Worm (Caenorhabditis elegans) whole organism, L2 larva: ENCODE data around the gene srab-11.

ENCODE experiments used
- F13H6.1 ChIP-seq: sonication (generic microtip); optimal IDR thresholded peaks from 2 replicates; lab custom pipeline; 2016; ENCODE audit warnings: missing genetic modification characterization, missing compliant biosample characterization
- R02D3.7 ChIP-seq: fragments of 150-350 bp; optimal IDR thresholded peaks from 2 replicates; lab custom pipeline; 2014; ENCODE audit warnings: missing biosample characterization, missing genetic modification characterization
- ZK546.5 ChIP-seq: sonication (generic microtip); optimal IDR thresholded peaks from 2 replicates; lab custom pipeline; 2017; ENCODE audit warnings: missing biosample characterization, missing genetic modification characterization
- aly-2 ChIP-seq: fragments of 150-350 bp; optimal IDR thresholded peaks from 2 replicates; lab custom pipeline; 2014; ENCODE audit warnings: missing biosample characterization, missing genetic modification characterization
- ama-1 ChIP-seq: fragments of 150-350 bp; optimal IDR thresholded peaks from 2 replicates; lab custom pipeline; 2018; ENCODE audit warnings: inconsistent platforms
- blmp-1 ChIP-seq: sonication (generic microtip); optimal IDR thresholded peaks from 2 replicates; lab custom pipeline; 2017; ENCODE audit warnings: missing genetic modification characterization, mild to moderate bottlenecking, missing compliant biosample characterization, antibody characterized with exemption, moderate library complexity; ENCODE audit not compliant: insufficient read depth
- ceh-16 ChIP-seq: fragments of 150-350 bp; optimal IDR thresholded peaks from 2 replicates; lab custom pipeline; 2014; ENCODE audit warnings: missing biosample characterization, missing genetic modification characterization
- ceh-82 ChIP-seq: fragments of 150-350 bp; optimal IDR thresholded peaks from 2 replicates; lab custom pipeline; 2014; ENCODE audit warnings: missing biosample characterization, missing genetic modification characterization
- crh-2 ChIP-seq: sonication (generic microtip); optimal IDR thresholded peaks from 2 replicates; lab custom pipeline; 2017; ENCODE audit warnings: missing biosample characterization, missing genetic modification characterization
- dmd-4 ChIP-seq: sonication (generic microtip); optimal IDR thresholded peaks from 2 replicates; lab custom pipeline; 2017; ENCODE audit warnings: missing biosample characterization, missing genetic modification characterization
- egl-27 ChIP-seq: sonication (generic microtip); optimal IDR thresholded peaks from 3 replicates; lab custom pipeline; 2017; ENCODE audit warnings: missing biosample characterization, missing genetic modification reagents, missing genetic modification characterization
- elt-1 ChIP-seq: fragments of 150-350 bp; optimal IDR thresholded peaks from 2 replicates; lab custom pipeline; 2014; ENCODE audit warnings: missing biosample characterization, missing genetic modification characterization
- elt-3 ChIP-seq: sonication (generic microtip); optimal IDR thresholded peaks from 2 replicates; lab custom pipeline; 2017; ENCODE audit warnings: missing biosample characterization, missing genetic modification characterization
- fos-1 ChIP-seq: fragments of 150-350 bp; optimal IDR thresholded peaks from 2 replicates; lab custom pipeline; 2014; ENCODE audit warnings: missing biosample characterization, missing genetic modification characterization
- gmeb-1 ChIP-seq: fragments of 150-350 bp; optimal IDR thresholded peaks from 2 replicates; lab custom pipeline; 2014; ENCODE audit warnings: missing biosample characterization, missing genetic modification characterization
- lin-11 ChIP-seq: fragments of 150-350 bp; sonication (generic microtip); optimal IDR thresholded peaks from 2 replicates; lab custom pipeline; 2014; ENCODE audit warnings: missing biosample characterization, missing genetic modification characterization, inconsistent platforms, mixed read lengths
- lin-13 ChIP-seq: fragments of 150-350 bp; optimal IDR thresholded peaks from 2 replicates; lab custom pipeline; 2014; ENCODE audit warnings: missing biosample characterization, missing genetic modification reagents, missing genetic modification characterization
- lin-39 ChIP-seq: fragments of 150-350 bp; optimal IDR thresholded peaks from 2 replicates; lab custom pipeline; 2014; ENCODE audit warnings: missing biosample characterization, missing genetic modification reagents, missing genetic modification characterization
- lsy-2 ChIP-seq, 2 experiments: fragments of 150-350 bp in 1 of 2; sonication (generic microtip) in 1 of 2; optimal IDR thresholded peaks; 2 replicates each; lab custom pipeline; 2014 to 2017; ENCODE audit warnings: missing biosample characterization in 2 of 2, missing genetic modification characterization in 2 of 2
- mab-5 ChIP-seq: fragments of 150-350 bp; optimal IDR thresholded peaks from 2 replicates; lab custom pipeline; 2014; ENCODE audit warnings: missing biosample characterization, missing genetic modification characterization
- mbf-1 ChIP-seq: sonication (generic microtip); optimal IDR thresholded peaks from 2 replicates; lab custom pipeline; 2017; ENCODE audit warnings: missing biosample characterization, missing genetic modification characterization
- nhr-10 ChIP-seq: sonication (generic microtip); optimal IDR thresholded peaks from 2 replicates; lab custom pipeline; 2017; ENCODE audit warnings: missing biosample characterization, missing genetic modification characterization
- nhr-11 ChIP-seq: fragments of 150-350 bp; optimal IDR thresholded peaks from 2 replicates; lab custom pipeline; 2014; ENCODE audit warnings: missing biosample characterization, missing genetic modification characterization
- nhr-12 ChIP-seq: fragments of 150-350 bp; optimal IDR thresholded peaks from 2 replicates; lab custom pipeline; 2014; ENCODE audit warnings: missing biosample characterization, missing genetic modification characterization
- nhr-21 ChIP-seq: fragments of 150-350 bp; optimal IDR thresholded peaks from 2 replicates; lab custom pipeline; 2014; ENCODE audit warnings: missing biosample characterization, missing genetic modification characterization
- nhr-23 ChIP-seq: fragments of 150-350 bp; optimal IDR thresholded peaks from 2 replicates; lab custom pipeline; 2014; ENCODE audit warnings: missing biosample characterization, missing genetic modification reagents, missing genetic modification characterization
- nhr-237 ChIP-seq: fragments of 150-350 bp; optimal IDR thresholded peaks from 2 replicates; lab custom pipeline; 2014; ENCODE audit warnings: missing biosample characterization, missing genetic modification characterization
- nhr-25 ChIP-seq: fragments of 150-350 bp; sonication (generic microtip); optimal IDR thresholded peaks from 3 replicates; lab custom pipeline; 2014; ENCODE audit warnings: missing biosample characterization, missing genetic modification characterization
- nhr-6 ChIP-seq: fragments of 150-350 bp; optimal IDR thresholded peaks from 2 replicates; lab custom pipeline; 2014; ENCODE audit warnings: missing biosample characterization, missing genetic modification characterization
- peb-1 ChIP-seq: fragments of 150-350 bp; optimal IDR thresholded peaks from 2 replicates; lab custom pipeline; 2014; ENCODE audit warnings: missing biosample characterization, missing genetic modification characterization
- sem-4 ChIP-seq: fragments of 150-350 bp; optimal IDR thresholded peaks from 2 replicates; lab custom pipeline; 2014; ENCODE audit warnings: missing biosample characterization, missing genetic modification reagents, missing genetic modification characterization
- skn-1 ChIP-seq: sonication (generic microtip); optimal IDR thresholded peaks from 2 replicates; lab custom pipeline; 2017; ENCODE audit warnings: missing biosample characterization, missing genetic modification characterization
- sma-9 ChIP-seq, 2 experiments: fragments of 150-350 bp in 1 of 2; sonication (generic microtip) in 1 of 2; optimal IDR thresholded peaks; 2 replicates each; lab custom pipeline; 2014 to 2016; ENCODE audit warnings: missing genetic modification characterization in 2 of 2, mild to moderate bottlenecking in 1 of 2, missing biosample characterization in 1 of 2, missing compliant biosample characterization in 1 of 2, missing genetic modification reagents in 1 of 2, moderate library complexity in 1 of 2
- snpc-4 ChIP-seq: fragments of 150-350 bp; optimal IDR thresholded peaks from 2 replicates; lab custom pipeline; 2014; ENCODE audit warnings: missing biosample characterization, missing genetic modification characterization
- unc-39 ChIP-seq: fragments of 150-350 bp; optimal IDR thresholded peaks from 2 replicates; lab custom pipeline; 2014; ENCODE audit warnings: missing biosample characterization, missing genetic modification characterization
- unc-55 ChIP-seq: fragments of 150-350 bp; sonication (generic microtip); optimal IDR thresholded peaks from 3 replicates; lab custom pipeline; 2014; ENCODE audit warnings: missing biosample characterization, missing genetic modification reagents, missing genetic modification characterization
- unc-62 ChIP-seq: fragments of 150-350 bp; optimal IDR thresholded peaks from 2 replicates; lab custom pipeline; 2014; ENCODE audit warnings: missing biosample characterization, missing genetic modification reagents, missing genetic modification characterization
- ztf-11 ChIP-seq: sonication (generic microtip); optimal IDR thresholded peaks from 2 replicates; lab custom pipeline; 2017; ENCODE audit warnings: missing biosample characterization, missing genetic modification characterization
- ztf-4 ChIP-seq: fragments of 150-350 bp; optimal IDR thresholded peaks from 2 replicates; lab custom pipeline; 2014; ENCODE audit warnings: missing biosample characterization, missing genetic modification characterization

Gene srab-11

DNA sequence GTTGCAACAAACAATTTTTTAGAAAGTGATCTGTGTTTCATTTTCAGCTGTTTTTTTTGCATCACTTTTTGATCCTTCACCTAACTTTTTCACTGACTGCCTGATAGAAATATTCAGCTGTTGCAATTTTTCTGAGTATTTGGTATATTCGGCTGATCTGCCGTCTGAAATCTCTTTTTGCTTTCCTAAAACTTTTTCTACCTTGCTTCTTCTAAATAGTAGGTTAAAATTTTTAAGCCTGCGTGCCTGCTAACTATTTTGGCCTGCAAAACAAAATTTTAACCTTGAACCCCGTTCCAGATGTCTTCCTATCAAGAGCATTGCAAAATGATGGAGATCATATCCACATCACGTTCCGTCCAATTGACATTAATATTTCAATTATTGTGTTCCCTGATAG is 29.3 kb upstream of the srab-11 start, which contains the start of gene srab-8:
srab-8 (plus strand) TSS at position 301 of the 400 bp plus-strand sequence.
- TF ChIP-seq ztf-11 (tag; lab: Kevin White, UChicago): no peak
- no peak for TF ChIP-seq crh-2
- TF ChIP-seq skn-1 (tag; lab: Kevin White, UChicago): no peak
- no peak for TF ChIP-seq lsy-2 (tag; optimal IDR thresholded peaks at IDR 0.05; lab: Kevin White, UChicago)
- no peak for TF ChIP-seq nhr-12
- no peak for TF ChIP-seq peb-1 (tag; lab: Kevin White, UChicago)
- TF ChIP-seq dmd-4 (tag; lab: Kevin White, UChicago): no peak
- no peak for TF ChIP-seq ZK546.5 (tag; lab: Kevin White, UChicago)
- no peak for TF ChIP-seq lin-39 (tag; lab: Kevin White, UChicago)
- TF ChIP-seq fos-1 (tag; lab: Kevin White, UChicago): no peak

ce11 chrV:3171625-3172024 is 24.8 kb upstream of the srab-11 start:
- no peak for TF ChIP-seq elt-1 (tag; lab: Kevin White, UChicago)
- TF ChIP-seq nhr-25 (tag; lab: Kevin White, UChicago): no peak
- no peak for TF ChIP-seq lin-39 (tag; lab: Kevin White, UChicago)
- TF ChIP-seq nhr-11 (tag; lab: Kevin White, UChicago): no peak
- TF ChIP-seq nhr-21 (tag; lab: Kevin White, UChicago): no peak
- TF ChIP-seq snpc-4 (tag; lab: Kevin White, UChicago): no peak
- no peak for TF ChIP-seq aly-2
- TF ChIP-seq ZK546.5 (tag; lab: Kevin White, UChicago): no peak
- no peak for TF ChIP-seq sma-9 (GFP tag; optimal IDR thresholded peaks at IDR 0.05; lab: Kevin White, UChicago)
- no peak for TF ChIP-seq sma-9 (tag; optimal IDR thresholded peaks at IDR 0.05; lab: Kevin White, UChicago)
- TF ChIP-seq lsy-2 (tag; optimal IDR thresholded peaks at IDR 0.05; lab: Kevin White, UChicago): no peak
- TF ChIP-seq nhr-6: no peak
- TF ChIP-seq mab-5 (tag; lab: Kevin White, UChicago): no peak
- no peak for TF ChIP-seq lin-11 (tag; lab: Kevin White, UChicago)
- no peak for TF ChIP-seq ztf-4 (tag; lab: Kevin White, UChicago)
- no peak for TF ChIP-seq blmp-1
- no peak for TF ChIP-seq sem-4 (tag; lab: Kevin White, UChicago)
- TF ChIP-seq mbf-1: no peak
- TF ChIP-seq F13H6.1 (tag; lab: Kevin White, UChicago): no peak
- no peak for TF ChIP-seq unc-39 (tag; lab: Kevin White, UChicago)

DNA sequence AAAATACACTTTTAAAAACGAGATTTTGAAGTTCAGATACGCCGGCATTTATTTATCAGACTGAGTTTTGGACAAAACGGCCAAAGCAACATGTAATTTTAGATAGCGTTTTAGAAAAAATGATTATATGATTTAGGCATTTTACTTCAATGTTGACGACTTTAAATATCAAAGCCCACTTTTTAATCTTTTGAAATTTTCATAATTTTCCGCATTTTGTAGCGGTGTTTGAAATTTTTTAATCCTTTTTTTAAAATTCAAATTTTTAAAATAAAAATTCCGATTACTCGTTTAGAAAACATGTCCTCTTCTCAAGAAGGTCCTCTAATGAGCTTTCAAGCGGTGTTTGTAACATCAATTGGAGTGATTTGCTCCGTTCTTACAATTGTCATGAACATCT is 23.0 kb upstream of the srab-11 start, which contains the start of gene srbc-6:
srbc-6 (plus strand) TSS at position 301 of the 400 bp plus-strand sequence.
- TF ChIP-seq nhr-21 (tag; lab: Kevin White, UChicago) (no peak), nhr-237 (tag; lab: Kevin White, UChicago) (no peak), sem-4 (tag; lab: Kevin White, UChicago) (no peak), egl-27 (no peak), ama-1 (lab: Kevin White, UChicago) (no peak), ZK546.5 (tag; lab: Kevin White, UChicago) (no peak), lin-39 (tag; lab: Kevin White, UChicago) (no peak), F13H6.1 (tag; lab: Kevin White, UChicago) (no peak), blmp-1 (no peak), ceh-16 (no peak), crh-2 (no peak), elt-3 (no peak), lin-13 (GFP tag; lab: Kevin White, UChicago) (no peak)
- TF ChIP-seq, all 48 proteins: peak for 0

DNA sequence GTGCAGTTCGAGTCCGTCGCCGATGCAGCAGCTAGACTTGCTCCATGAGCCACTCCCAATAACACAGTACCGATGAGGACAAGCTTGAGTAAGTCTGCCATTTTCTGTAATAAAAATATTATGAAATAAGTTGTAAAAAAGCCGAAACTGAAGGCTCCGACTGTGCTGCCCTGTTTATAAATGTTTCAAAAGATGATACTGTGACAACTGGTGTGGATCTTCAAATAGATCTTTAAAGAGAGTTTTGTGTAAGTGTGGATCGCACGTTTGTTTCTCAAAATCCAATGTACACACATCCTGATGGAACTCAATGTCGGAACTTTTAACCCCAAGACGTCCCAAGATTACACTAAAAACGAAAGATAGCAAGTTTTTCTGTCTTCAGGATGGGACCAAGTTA is 21.8 kb upstream of the srab-11 start, which contains the start of gene C36C5.15:
C36C5.15 (minus strand) TSS at position 101 of the 400 bp plus-strand sequence.
- TF ChIP-seq dmd-4 (tag; lab: Kevin White, UChicago) (no peak), ceh-16 (no peak), unc-55 (GFP tag; lab: Kevin White, UChicago) (no peak), ama-1 (lab: Kevin White, UChicago) (no peak), nhr-237 (tag; lab: Kevin White, UChicago) (no peak), R02D3.7 (no peak), gmeb-1 (tag; lab: Kevin White, UChicago) (no peak), nhr-23 (tag; lab: Kevin White, UChicago) (no peak), nhr-11 (tag; lab: Kevin White, UChicago) (no peak), ceh-82 (tag; lab: Kevin White, UChicago) (no peak), nhr-6 (no peak), snpc-4 (tag; lab: Kevin White, UChicago) (no peak), egl-27 (no peak), mab-5 (tag; lab: Kevin White, UChicago) (no peak), unc-62 (no peak), crh-2 (no peak), ZK546.5 (tag; lab: Kevin White, UChicago) (no peak), nhr-10 (no peak)
